Fruit fly (Drosophila melanogaster) whole organism, prepupa: Measurements from ENCODE around the gene Femcoat.

Source experiments
- Blimp-1 ChIP-seq: fragments of 200-800 bp; sonication (Bioruptor generic); optimal IDR thresholded peaks from 3 replicates; lab custom pipeline; 2017; ENCODE audit warnings: missing biosample characterization, missing genetic modification characterization, mild to moderate bottlenecking, moderate library complexity, missing genetic modification reagents
- CG10631 ChIP-seq: fragments of 200-800 bp; sonication (Bioruptor generic); optimal IDR thresholded peaks from 2 replicates; lab custom pipeline; 2016; ENCODE audit warnings: missing biosample characterization, missing genetic modification characterization
- CG10669 ChIP-seq: fragments of 200-800 bp; sonication (Bioruptor generic); optimal IDR thresholded peaks from 3 replicates; lab custom pipeline; 2018; ENCODE audit warnings: missing biosample characterization, mild to moderate bottlenecking, missing genetic modification characterization, moderate library complexity
- CG11294 ChIP-seq: fragments of 200-800 bp; sonication (Bioruptor generic); IDR thresholded peaks from 2 replicates; pipeline ENCODE4 v1.3.6; 2022; ENCODE audit warnings: missing biosample characterization, missing genetic modification characterization
- CG11762 ChIP-seq: fragments of 200-800 bp; sonication (Bioruptor generic); optimal IDR thresholded peaks from 3 replicates; lab custom pipeline; 2016; ENCODE audit warnings: missing biosample characterization, missing genetic modification characterization; ENCODE audit not compliant: insufficient read depth
- CG11902 ChIP-seq: fragments of 200-800 bp; sonication (Bioruptor generic); optimal IDR thresholded peaks from 3 replicates; lab custom pipeline; 2016; ENCODE audit warnings: missing biosample characterization, missing genetic modification characterization
- CG1621 ChIP-seq: fragments of 200-800 bp; sonication (Bioruptor generic); optimal IDR thresholded peaks from 3 replicates; lab custom pipeline; 2018; ENCODE audit warnings: missing biosample characterization, mild to moderate bottlenecking, missing genetic modification characterization
- CG31627 ChIP-seq: fragments of 200-800 bp; sonication (Bioruptor generic); optimal IDR thresholded peaks from 3 replicates; lab custom pipeline; 2016; ENCODE audit warnings: missing biosample characterization, missing genetic modification characterization
- CG32006 ChIP-seq: fragments of 200-800 bp; sonication (Bioruptor generic); optimal IDR thresholded peaks from 3 replicates; lab custom pipeline; 2017; ENCODE audit warnings: missing biosample characterization, mild to moderate bottlenecking, missing genetic modification characterization
- CG34406 ChIP-seq: fragments of 200-800 bp; sonication (Bioruptor generic); optimal IDR thresholded peaks from 3 replicates; lab custom pipeline; 2016; ENCODE audit warnings: missing biosample characterization, missing genetic modification characterization
- CG3919 ChIP-seq: fragments of 200-800 bp; sonication (Bioruptor generic); optimal IDR thresholded peaks from 3 replicates; lab custom pipeline; 2016; ENCODE audit warnings: missing biosample characterization, missing genetic modification characterization
- CG4318 ChIP-seq: fragments of 200-800 bp; sonication (Bioruptor generic); optimal IDR thresholded peaks from 3 replicates; lab custom pipeline; 2017; ENCODE audit warnings: missing biosample characterization, mild to moderate bottlenecking, missing genetic modification characterization
- CG8319 ChIP-seq: fragments of 200-800 bp; sonication (Bioruptor generic); optimal IDR thresholded peaks from 3 replicates; lab custom pipeline; 2016; ENCODE audit warnings: missing biosample characterization, missing genetic modification characterization
- CG8632 ChIP-seq: fragments of 200-800 bp; sonication (Bioruptor generic); optimal IDR thresholded peaks from 3 replicates; lab custom pipeline; 2016; ENCODE audit warnings: missing biosample characterization, missing genetic modification characterization
- CG9139 ChIP-seq: fragments of 200-800 bp; sonication (Bioruptor generic); optimal IDR thresholded peaks from 3 replicates; lab custom pipeline; 2017; ENCODE audit warnings: missing biosample characterization, mild to moderate bottlenecking, missing genetic modification characterization
- Eip75B ChIP-seq: fragments of 200-800 bp; sonication (Bioruptor generic); optimal IDR thresholded peaks from 3 replicates; lab custom pipeline; 2016; ENCODE audit warnings: missing biosample characterization, missing genetic modification characterization
- Eip78C ChIP-seq: fragments of 200-800 bp; sonication (Bioruptor generic); peaks from one replicate; lab custom pipeline; 2016; ENCODE audit warnings: missing biosample characterization, missing genetic modification characterization
- Eip93F ChIP-seq: fragments of 200-800 bp; sonication (Bioruptor generic); optimal IDR thresholded peaks from 2 replicates; lab custom pipeline; 2016; ENCODE audit warnings: missing biosample characterization, mild to moderate bottlenecking, missing genetic modification characterization
- Ets96B ChIP-seq: fragments of 200-800 bp; optimal IDR thresholded peaks from 2 replicates; lab custom pipeline; 2019; ENCODE audit warnings: missing biosample characterization, mild to moderate bottlenecking, missing genetic modification characterization, moderate library complexity
- Hr38 ChIP-seq: sonication (Bioruptor generic); optimal IDR thresholded peaks from 2 replicates; lab custom pipeline; 2016; ENCODE audit warnings: missing biosample characterization, missing genetic modification characterization
- Hr39 ChIP-seq: fragments of 200-800 bp; sonication (Bioruptor generic); optimal IDR thresholded peaks from 2 replicates; lab custom pipeline; 2016; ENCODE audit warnings: missing biosample characterization, missing genetic modification characterization
- Hr4 ChIP-seq: fragments of 200-800 bp; sonication (Bioruptor generic); optimal IDR thresholded peaks from 3 replicates; lab custom pipeline; 2016; ENCODE audit warnings: missing biosample characterization, missing genetic modification characterization
- Met ChIP-seq: fragments of 200-800 bp; sonication (Bioruptor generic); optimal IDR thresholded peaks from 3 replicates; lab custom pipeline; 2016; ENCODE audit warnings: missing biosample characterization, missing genetic modification characterization
- OdsH ChIP-seq: fragments of 200-800 bp; sonication (Bioruptor generic); optimal IDR thresholded peaks from 3 replicates; lab custom pipeline; 2016; ENCODE audit warnings: missing biosample characterization, missing genetic modification characterization
- Smox ChIP-seq: fragments of 200-800 bp; sonication (Bioruptor generic); optimal IDR thresholded peaks from 3 replicates; lab custom pipeline; 2016; ENCODE audit warnings: missing biosample characterization, missing genetic modification characterization
- Sox14 ChIP-seq: fragments of 200-800 bp; sonication (Bioruptor generic); optimal IDR thresholded peaks from 3 replicates; lab custom pipeline; 2016; ENCODE audit warnings: missing biosample characterization, missing genetic modification characterization
- achi ChIP-seq: fragments of 200-800 bp; sonication (Bioruptor generic); optimal IDR thresholded peaks from 3 replicates; lab custom pipeline; 2016; ENCODE audit warnings: missing biosample characterization, missing genetic modification characterization
- cyc ChIP-seq: fragments of 200-800 bp; sonication (Bioruptor generic); optimal IDR thresholded peaks from 3 replicates; lab custom pipeline; 2016; ENCODE audit warnings: missing biosample characterization, missing genetic modification characterization
- dac ChIP-seq: fragments of 200-800 bp; sonication (Bioruptor generic); optimal IDR thresholded peaks from 2 replicates; lab custom pipeline; 2017; ENCODE audit warnings: missing biosample characterization, mild to moderate bottlenecking, missing genetic modification characterization
- dsx ChIP-seq: fragments of 200-800 bp; optimal IDR thresholded peaks from 3 replicates; lab custom pipeline; 2019; ENCODE audit warnings: missing biosample characterization, mild to moderate bottlenecking, missing genetic modification characterization, moderate library complexity; ENCODE audit not compliant: poor library complexity, severe bottlenecking
- esn ChIP-seq: fragments of 200-800 bp; sonication (Bioruptor generic); optimal IDR thresholded peaks from 2 replicates; lab custom pipeline; 2016; ENCODE audit warnings: missing biosample characterization, mild to moderate bottlenecking, missing genetic modification characterization, moderate library complexity
- fd85E ChIP-seq: fragments of 200-800 bp; sonication (Bioruptor generic); optimal IDR thresholded peaks from 3 replicates; lab custom pipeline; 2016; ENCODE audit warnings: missing biosample characterization, missing genetic modification characterization
- fkh ChIP-seq: fragments of 200-800 bp; sonication (Bioruptor generic); optimal IDR thresholded peaks from 3 replicates; lab custom pipeline; 2017; ENCODE audit warnings: missing biosample characterization, mild to moderate bottlenecking, missing genetic modification characterization, moderate library complexity
- lz ChIP-seq: fragments of 200-800 bp; sonication (Bioruptor generic); optimal IDR thresholded peaks from 3 replicates; lab custom pipeline; 2016; ENCODE audit warnings: missing biosample characterization, missing genetic modification characterization
- pdm3 ChIP-seq: fragments of 200-800 bp; sonication (Bioruptor generic); optimal IDR thresholded peaks from 3 replicates; lab custom pipeline; 2016; ENCODE audit warnings: missing biosample characterization, missing genetic modification characterization
- spab ChIP-seq: fragments of 200-800 bp; sonication (Bioruptor generic); optimal IDR thresholded peaks from 2 replicates; lab custom pipeline; 2017; ENCODE audit warnings: missing biosample characterization, mild to moderate bottlenecking, missing genetic modification characterization, missing genetic modification reagents
- ss ChIP-seq, 2 experiments: fragments of 200-800 bp; sonication (Bioruptor generic); optimal IDR thresholded peaks; 2 replicates in 1 of 2; 3 replicates in 1 of 2; lab custom pipeline; 2017 to 2018; ENCODE audit warnings: mild to moderate bottlenecking in 2 of 2, missing biosample characterization in 2 of 2, missing genetic modification characterization in 2 of 2, moderate library complexity in 1 of 2
- topi ChIP-seq: fragments of 200-800 bp; sonication (Bioruptor generic); optimal IDR thresholded peaks from 3 replicates; lab custom pipeline; 2016; ENCODE audit warnings: missing biosample characterization, missing genetic modification characterization
- vri ChIP-seq: fragments of 200-800 bp; sonication (Bioruptor generic); optimal IDR thresholded peaks from 3 replicates; lab custom pipeline; 2016; ENCODE audit warnings: missing biosample characterization, mild to moderate bottlenecking, missing genetic modification characterization

Gene Femcoat

DNA sequence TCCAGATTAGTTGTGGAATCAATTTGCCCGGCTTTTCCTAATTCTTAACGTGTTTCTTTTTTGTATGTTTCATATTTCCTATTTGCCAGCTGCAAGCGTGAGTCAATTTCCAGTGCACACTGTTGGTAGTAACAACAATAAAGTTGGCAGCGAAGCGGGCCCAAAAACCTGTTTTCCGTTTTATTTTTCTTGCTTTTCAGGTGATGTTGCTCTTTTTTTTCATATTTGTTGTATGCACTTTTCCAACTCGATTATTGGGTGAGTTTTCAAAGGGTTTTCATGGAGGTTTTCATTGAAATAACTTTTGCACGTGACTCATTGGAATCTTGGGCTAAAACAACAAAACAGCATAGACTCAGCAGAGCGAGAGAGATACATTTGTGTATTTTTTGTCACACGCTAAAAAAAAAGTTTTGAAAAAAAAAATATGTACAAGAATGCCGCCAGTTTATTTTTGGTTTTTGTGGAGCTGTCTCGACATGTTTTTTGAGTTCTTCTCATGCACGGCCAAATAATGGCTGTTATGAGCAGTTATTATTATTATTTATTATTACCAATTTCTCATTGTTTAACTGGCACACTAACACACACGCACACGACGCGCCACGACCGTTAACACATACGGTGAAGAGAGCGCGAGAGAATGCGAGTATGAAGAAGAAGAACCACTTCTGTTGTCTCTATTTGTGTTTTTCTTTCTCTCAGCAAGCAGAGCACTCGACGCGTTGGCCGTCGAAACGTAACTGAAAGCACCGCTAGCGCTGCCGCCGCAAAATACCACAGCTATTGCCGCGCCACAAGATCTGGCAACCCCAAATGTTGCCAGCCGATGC, 37.1 kb downstream of the Femcoat start, which contains the start of gene Fas2 (continued):
- TF ChIP-seq Hr4 (GFP tag; lab: Kevin White, UChicago), result peak; percentile 39
- no peak for TF ChIP-seq CG11762 (GFP tag; lab: Kevin White, UChicago)
- peak; percentile 32 for TF ChIP-seq CG4318
- peak; percentile 70 for TF ChIP-seq vri (GFP tag; lab: Kevin White, UChicago)
- peak; percentile 57 for TF ChIP-seq fd85E (GFP tag; lab: Kevin White, UChicago)
- TF ChIP-seq CG10669 (GFP tag; lab: Kevin White, UChicago), result no peak
- TF ChIP-seq Eip78C (GFP tag; lab: Kevin White, UChicago), result peak; percentile 82
- peak; percentile 61 to 67 for TF ChIP-seq ss (GFP tag; optimal IDR thresholded peaks at IDR 0.05; lab: Kevin White, UChicago)
- TF ChIP-seq CG8319 (GFP tag; lab: Kevin White, UChicago), result no peak
- peak; percentile 37 for TF ChIP-seq achi (GFP tag; lab: Kevin White, UChicago)
- TF ChIP-seq CG34406, result peak; percentile 36
- peak; percentile 57 for TF ChIP-seq CG9139 (GFP tag; lab: Kevin White, UChicago)
- TF ChIP-seq pdm3 (GFP tag; lab: Kevin White, UChicago), result peak; percentile 30
- no peak for TF ChIP-seq CG11902 (GFP tag; lab: Kevin White, UChicago)
- peak; percentile 55 for TF ChIP-seq Met
- TF ChIP-seq esn (GFP tag; lab: Kevin White, UChicago), result peak; percentile 60
- peak; percentile 71 for TF ChIP-seq fkh (GFP tag; lab: Kevin White, UChicago)
- peak; percentile 46 for TF ChIP-seq CG10631
- TF ChIP-seq CG11294, result no peak
- no peak for TF ChIP-seq Eip93F (GFP tag; lab: Kevin White, UChicago)
- peak; percentile 32 for TF ChIP-seq cyc (GFP tag; lab: Kevin White, UChicago)
- peak; percentile 76 for TF ChIP-seq CG32006 (GFP tag; lab: Kevin White, UChicago)
- TF ChIP-seq spab (GFP tag; lab: Kevin White, UChicago), result no peak
- TF ChIP-seq dac (GFP tag; lab: Kevin White, UChicago), result peak; percentile 50
- TF ChIP-seq Blimp-1 (GFP tag; lab: Kevin White, UChicago), result no peak
- no peak for TF ChIP-seq CG31627 (GFP tag; lab: Kevin White, UChicago)
- TF ChIP-seq topi (GFP tag; lab: Kevin White, UChicago), result peak; percentile 66
- peak; percentile 36 for TF ChIP-seq Smox (GFP tag; lab: Kevin White, UChicago)
- TF ChIP-seq Hr38 (GFP tag; lab: Kevin White, UChicago), result no peak
- TF ChIP-seq dsx (GFP tag; lab: Kevin White, UChicago), result peak; percentile 50
- TF ChIP-seq CG3919 (GFP tag; lab: Kevin White, UChicago), result peak; percentile 74
- TF ChIP-seq Eip75B (GFP tag; lab: Kevin White, UChicago), result peak; percentile 67
- TF ChIP-seq Ets96B (tag; lab: Kevin White, UChicago), result peak; percentile 20
- TF ChIP-seq CG1621 (tag; lab: Kevin White, UChicago), result peak; percentile 36
- no peak for TF ChIP-seq Hr39 (GFP tag; lab: Kevin White, UChicago)
- peak; percentile 25 for TF ChIP-seq lz
- TF ChIP-seq Sox14, result peak; percentile 42
- peak; percentile 0 for TF ChIP-seq CG8632 (GFP tag; lab: Kevin White, UChicago)
- peak; percentile 17 for TF ChIP-seq OdsH
